Worm (Caenorhabditis elegans) whole organism, L4 larva: ENCODE measurements around the gene dmd-5.
A peak's percentile ranks its signal among the peaks of the same experiment; 100 is the strongest.

Source experiments
- F37D6.2 ChIP-seq: sonication (generic microtip); optimal IDR thresholded peaks from 2 replicates; lab custom pipeline; 2016; ENCODE audit warnings: mild to moderate bottlenecking, missing genetic modification characterization, missing compliant biosample characterization
- Y105C5A.15 ChIP-seq: fragments of 200-800 bp; sonication (Bioruptor generic); IDR thresholded peaks from 2 replicates; pipeline ENCODE4 v1.3.6; 2022; ENCODE audit warnings: missing genetic modification characterization, missing compliant biosample characterization
- aha-1 ChIP-seq: fragments of 150-350 bp; peaks from one replicate; lab custom pipeline; 2014; ENCODE audit warnings: missing biosample characterization, missing genetic modification characterization
- ceh-28 ChIP-seq: fragments of 150-350 bp; optimal IDR thresholded peaks from 2 replicates; lab custom pipeline; 2014; ENCODE audit warnings: missing biosample characterization, missing genetic modification reagents, missing genetic modification characterization
- ceh-32 ChIP-seq: sonication (generic microtip); optimal IDR thresholded peaks from 2 replicates; lab custom pipeline; 2016; ENCODE audit warnings: mild to moderate bottlenecking, missing genetic modification characterization, missing compliant biosample characterization; ENCODE audit not compliant: poor library complexity
- ceh-82 ChIP-seq: sonication (generic microtip); optimal IDR thresholded peaks from 2 replicates; lab custom pipeline; 2017; ENCODE audit warnings: missing biosample characterization, missing genetic modification characterization
- ces-1 ChIP-seq: fragments of 150-350 bp; sonication (generic microtip); optimal IDR thresholded peaks from 4 replicates; lab custom pipeline; 2014; ENCODE audit warnings: missing biosample characterization, missing genetic modification reagents, missing genetic modification characterization
- ctbp-1 ChIP-seq: fragments of 200-800 bp; sonication (Bioruptor generic); IDR thresholded peaks from 2 replicates; pipeline ENCODE4 v1.3.6; 2022; ENCODE audit warnings: missing genetic modification reagents, missing genetic modification characterization, missing compliant biosample characterization
- daf-16 ChIP-seq, 3 experiments: sonication (generic microtip); optimal IDR thresholded peaks; 2 replicates each; lab custom pipeline; 2016 to 2017; ENCODE audit warnings: missing genetic modification characterization in 3 of 3, missing genetic modification reagents in 3 of 3, mild to moderate bottlenecking in 2 of 3, missing compliant biosample characterization in 2 of 3, missing biosample characterization in 1 of 3, moderate library complexity in 1 of 3
- daf-19 ChIP-seq: fragments of 200-800 bp; sonication (Bioruptor generic); conservative IDR thresholded peaks from 2 replicates; pipeline ENCODE4 v1.3.6; 2022; ENCODE audit warnings: missing genetic modification characterization, missing compliant biosample characterization
- dmd-6 ChIP-seq: fragments of 200-800 bp; sonication (Bioruptor generic); IDR thresholded peaks from 2 replicates; pipeline ENCODE4 v1.3.6; 2022; ENCODE audit warnings: missing genetic modification reagents, missing genetic modification characterization, missing compliant biosample characterization
- dmd-8 ChIP-seq: fragments of 200-800 bp; sonication (Bioruptor generic); IDR thresholded peaks from 2 replicates; pipeline ENCODE4 v1.3.6; 2022; ENCODE audit warnings: missing genetic modification characterization, missing compliant biosample characterization
- dpl-1 ChIP-seq: fragments of 150-350 bp; optimal IDR thresholded peaks from 2 replicates; lab custom pipeline; 2014; ENCODE audit warnings: missing biosample characterization, missing genetic modification reagents, missing genetic modification characterization
- duxl-1 ChIP-seq: sonication (generic microtip); optimal IDR thresholded peaks from 2 replicates; lab custom pipeline; 2016; ENCODE audit warnings: mild to moderate bottlenecking, missing genetic modification characterization, moderate library complexity, missing compliant biosample characterization; ENCODE audit not compliant: poor library complexity
- fkh-10 ChIP-seq: fragments of 150-350 bp; optimal IDR thresholded peaks from 2 replicates; lab custom pipeline; 2014; ENCODE audit warnings: missing biosample characterization, missing genetic modification reagents, missing genetic modification characterization
- hif-1 ChIP-seq, 2 experiments: sonication (generic microtip); optimal IDR thresholded peaks; 2 replicates each; lab custom pipeline; 2016 to 2017; ENCODE audit warnings: missing compliant biosample characterization in 2 of 2, missing genetic modification characterization in 2 of 2, missing genetic modification reagents in 2 of 2, missing genotype in 2 of 2, mild to moderate bottlenecking in 1 of 2
- hlh-30 ChIP-seq: sonication (generic microtip); optimal IDR thresholded peaks from 2 replicates; lab custom pipeline; 2017; ENCODE audit warnings: antibody characterized with exemption, mild to moderate bottlenecking, missing genetic modification characterization, missing compliant biosample characterization; ENCODE audit not compliant: insufficient read depth
- lin-29 ChIP-seq: fragments of 200-800 bp; sonication (Bioruptor generic); IDR thresholded peaks from 2 replicates; pipeline ENCODE4 v1.3.6; 2022; ENCODE audit warnings: missing genetic modification reagents, missing genetic modification characterization, missing compliant biosample characterization
- lir-3 ChIP-seq: sonication (generic microtip); optimal IDR thresholded peaks from 2 replicates; lab custom pipeline; 2016; ENCODE audit warnings: mild to moderate bottlenecking, missing genetic modification characterization, missing compliant biosample characterization
- madf-9 ChIP-seq: fragments of 200-800 bp; sonication (Bioruptor generic); conservative IDR thresholded peaks from 2 replicates; pipeline ENCODE4 v1.3.6; 2022; ENCODE audit warnings: missing genetic modification reagents, missing genetic modification characterization, missing compliant biosample characterization
- mdl-1 ChIP-seq, 2 experiments: fragments of 150-350 bp in 1 of 2; sonication (generic microtip) in 1 of 2; optimal IDR thresholded peaks; 2 replicates each; lab custom pipeline; 2014 to 2017; ENCODE audit warnings: missing biosample characterization in 2 of 2, missing genetic modification characterization in 2 of 2
- mdt-29 ChIP-seq: fragments of 200-800 bp; sonication (Bioruptor generic); IDR thresholded peaks from 2 replicates; pipeline ENCODE4 v1.3.6; 2022; ENCODE audit warnings: missing genetic modification reagents, missing genetic modification characterization, missing compliant biosample characterization
- mep-1 ChIP-seq: fragments of 150-350 bp; sonication (generic microtip); optimal IDR thresholded peaks from 3 replicates; lab custom pipeline; 2014; ENCODE audit warnings: missing biosample characterization, missing genetic modification characterization
- mes-2 ChIP-seq: sonication (generic microtip); optimal IDR thresholded peaks from 2 replicates; lab custom pipeline; 2016; ENCODE audit warnings: missing genotype, mild to moderate bottlenecking, missing genetic modification characterization, missing compliant biosample characterization; ENCODE audit not compliant: poor library complexity, severe bottlenecking
- mxl-2 ChIP-seq: fragments of 200-800 bp; sonication (Bioruptor generic); conservative IDR thresholded peaks from 2 replicates; pipeline ENCODE4 v1.3.6; 2022; ENCODE audit warnings: missing genetic modification reagents, missing genetic modification characterization, missing compliant biosample characterization
- nhr-111 ChIP-seq: fragments of 200-800 bp; sonication (Bioruptor generic); optimal IDR thresholded peaks from 2 replicates; lab custom pipeline; 2018; ENCODE audit warnings: mild to moderate bottlenecking, missing genetic modification characterization, missing compliant biosample characterization
- pha-4 ChIP-seq, 2 experiments: fragments of 150-350 bp in 1 of 2; fragments of 200-800 bp in 1 of 2; sonication (Bioruptor generic) in 1 of 2; IDR thresholded peaks in 1 of 2; optimal IDR thresholded peaks in 1 of 2; 2 replicates each; pipeline versions ENCODE4 v1.3.6 to Lab custom; 2014 to 2022; ENCODE audit warnings: missing genetic modification characterization in 2 of 2, missing genetic modification reagents in 2 of 2, missing biosample characterization in 1 of 2, missing compliant biosample characterization in 1 of 2
- rbr-2 ChIP-seq: sonication (generic microtip); optimal IDR thresholded peaks from 2 replicates; lab custom pipeline; 2016; ENCODE audit warnings: missing genotype, missing genetic modification characterization, missing compliant biosample characterization
- sdz-12 ChIP-seq: fragments of 200-800 bp; sonication (Bioruptor generic); optimal IDR thresholded peaks from 2 replicates; lab custom pipeline; 2018; ENCODE audit warnings: mild to moderate bottlenecking, missing genetic modification characterization, missing compliant biosample characterization
- spr-3 ChIP-seq: fragments of 200-800 bp; sonication (Bioruptor generic); optimal IDR thresholded peaks from 2 replicates; lab custom pipeline; 2018; ENCODE audit warnings: mild to moderate bottlenecking, missing genetic modification characterization, missing compliant biosample characterization
- unc-62 ChIP-seq, 3 experiments: fragments of 150-350 bp in 1 of 3; sonication (generic microtip); optimal IDR thresholded peaks in 2 of 3; peaks in 1 of 3; 1 replicate in 1 of 3; 2 replicates in 2 of 3; lab custom pipeline; 2014 to 2017; ENCODE audit warnings: missing biosample characterization in 3 of 3, missing genetic modification characterization in 3 of 3, missing genetic modification reagents in 3 of 3, missing genotype in 1 of 3
- vab-7 ChIP-seq: fragments of 200-800 bp; sonication (Bioruptor generic); IDR thresholded peaks from 2 replicates; pipeline ENCODE4 v1.3.6; 2022; ENCODE audit warnings: missing genetic modification reagents, missing genetic modification characterization, missing compliant biosample characterization
- ztf-11 ChIP-seq: fragments of 150-350 bp; optimal IDR thresholded peaks from 2 replicates; lab custom pipeline; 2014; ENCODE audit warnings: missing biosample characterization, missing genetic modification characterization
- ztf-7 ChIP-seq: fragments of 150-350 bp; optimal IDR thresholded peaks from 2 replicates; lab custom pipeline; 2014; ENCODE audit warnings: missing biosample characterization, missing genetic modification characterization

Gene dmd-5

DNA sequence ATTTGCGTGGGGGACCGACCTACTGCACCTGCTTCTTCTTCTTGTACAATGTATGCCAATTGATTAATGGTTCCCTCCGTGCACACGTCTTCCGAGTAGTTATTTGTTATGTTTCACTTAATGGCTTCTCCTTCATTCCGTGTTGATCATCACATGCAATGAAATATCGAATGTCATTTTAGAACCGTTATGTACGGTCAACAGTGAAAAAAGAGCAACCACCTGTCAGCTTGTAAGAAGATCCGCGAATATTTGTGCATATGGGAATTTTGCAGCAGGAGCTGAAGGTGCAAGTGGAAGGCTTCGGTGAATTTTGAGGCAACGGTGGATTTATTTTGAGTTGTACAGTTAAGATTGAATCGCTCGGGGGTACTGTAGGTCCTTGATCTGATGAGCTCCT lies 37.4 kb downstream of the dmd-5 start:
- TF ChIP-seq spr-3 (no peak), ztf-11 (tag; lab: Kevin White, UChicago) (no peak), nhr-111 (no peak), unc-62 (GFP tag; optimal IDR thresholded peaks at IDR 0.05 in 1 of 2; lab: Kevin White, UChicago) (peak in 1 of 2 experiments; percentile 97), unc-62 (tag; optimal IDR thresholded peaks at IDR 0.05; lab: Kevin White, UChicago) (no peak), ceh-32 (tag; lab: Kevin White, UChicago) (no peak), ctbp-1 (GFP tag; lab: Robert Waterston, UW) (no peak)
- TF ChIP-seq, all 104 proteins: peak for 1

- peak in 1 of 2 experiments; percentile 1 for TF ChIP-seq unc-62 (GFP tag; optimal IDR thresholded peaks at IDR 0.05 in 1 of 2; lab: Kevin White, UChicago)
- TF ChIP-seq unc-62 (tag; optimal IDR thresholded peaks at IDR 0.05; lab: Kevin White, UChicago) = no peak
- TF ChIP-seq daf-16 (GFP tag; optimal IDR thresholded peaks at IDR 0.05; lab: Kevin White, UChicago) = no peak
- TF ChIP-seq daf-16 (tag; optimal IDR thresholded peaks at IDR 0.05; lab: Kevin White, UChicago) = no peak
Observed at ce11 chrII:5735744-5736143, 38.3 kb downstream of the dmd-5 start.

DNA sequence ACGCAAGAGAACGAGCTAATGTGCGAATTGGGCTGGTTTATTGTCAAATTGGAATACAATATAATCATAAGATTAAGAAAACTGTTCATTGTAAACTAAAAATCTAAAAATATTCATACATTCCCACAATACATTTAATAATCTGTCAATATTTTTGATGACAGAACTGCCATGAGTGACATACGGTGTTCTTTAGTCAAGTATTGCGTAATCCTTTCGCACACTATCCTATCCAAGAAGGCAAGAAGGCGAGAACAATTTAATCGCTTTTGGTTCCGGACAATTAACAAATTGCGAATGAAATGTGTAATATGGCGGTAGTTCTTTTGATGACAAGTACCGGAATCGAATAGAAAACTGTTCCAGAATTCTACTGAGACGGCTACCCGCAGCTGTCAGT lies 39.1 kb downstream of the dmd-5 start:
- no peak for TF ChIP-seq mes-2 (tag; lab: Kevin White, UChicago)
- TF ChIP-seq pha-4 (GFP tag; IDR thresholded peaks at IDR 0.05; lab: Robert Waterston, UW) = no peak
- no peak for TF ChIP-seq pha-4 (tag; optimal IDR thresholded peaks at IDR 0.05; lab: Kevin White, UChicago)
- TF ChIP-seq, all 104 proteins: peak for 0

DNA sequence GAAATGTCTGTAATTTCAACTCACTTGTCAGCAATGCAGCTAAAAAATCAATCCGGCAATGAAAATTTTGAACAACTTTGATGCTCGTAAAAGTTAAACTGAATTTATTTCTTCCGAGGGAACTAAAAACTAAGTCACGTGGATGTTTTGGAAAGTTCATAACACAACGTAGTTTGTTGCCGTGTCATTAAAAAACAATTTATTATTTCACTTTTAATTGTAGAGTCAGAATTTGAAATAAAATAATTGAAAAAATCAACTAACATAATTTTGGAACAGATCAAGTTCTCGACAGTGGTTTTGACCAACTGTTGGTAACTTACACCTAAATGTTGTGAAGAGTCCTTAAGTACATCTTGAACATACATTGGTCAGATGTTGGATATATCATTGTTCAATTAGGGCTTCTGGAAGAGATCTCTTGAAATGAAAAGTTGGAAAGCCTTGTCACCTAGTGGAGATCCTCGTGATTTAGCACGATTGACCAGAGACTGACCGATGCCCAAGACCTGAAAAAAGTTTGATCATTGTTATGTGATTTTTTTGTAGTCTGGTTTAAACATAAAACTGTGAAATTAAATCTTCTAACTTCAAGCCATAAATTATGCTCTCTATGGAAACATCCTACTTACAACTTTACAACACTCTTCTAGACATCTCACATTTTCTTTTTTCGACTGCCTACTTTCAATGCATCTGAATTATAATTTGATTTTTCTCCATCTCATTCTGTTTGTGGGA lies 43.5 kb downstream of the dmd-5 start, which contains the start of the genes C18A3.7 and C18A3.11:
Gene C18A3.7, minus strand, starts transcription at position 101 of the 741 bp plus-strand sequence.
Gene C18A3.11, plus strand, starts transcription at position 691 of the 741 bp plus-strand sequence.
- TF ChIP-seq lin-29 (GFP tag; lab: Robert Waterston, UW) (no peak), rbr-2 (tag; lab: Kevin White, UChicago) (no peak), sdz-12 (GFP tag; lab: Kevin White, UChicago) (no peak), dmd-8 (no peak), ces-1 (GFP tag; lab: Kevin White, UChicago) (no peak), dmd-6 (GFP tag; lab: Robert Waterston, UW) (no peak), madf-9 (GFP tag; lab: Robert Waterston, UW) (no peak), spr-3 (no peak), pha-4 (GFP tag; IDR thresholded peaks at IDR 0.05; lab: Robert Waterston, UW) (no peak), pha-4 (tag; optimal IDR thresholded peaks at IDR 0.05; lab: Kevin White, UChicago) (no peak)

DNA sequence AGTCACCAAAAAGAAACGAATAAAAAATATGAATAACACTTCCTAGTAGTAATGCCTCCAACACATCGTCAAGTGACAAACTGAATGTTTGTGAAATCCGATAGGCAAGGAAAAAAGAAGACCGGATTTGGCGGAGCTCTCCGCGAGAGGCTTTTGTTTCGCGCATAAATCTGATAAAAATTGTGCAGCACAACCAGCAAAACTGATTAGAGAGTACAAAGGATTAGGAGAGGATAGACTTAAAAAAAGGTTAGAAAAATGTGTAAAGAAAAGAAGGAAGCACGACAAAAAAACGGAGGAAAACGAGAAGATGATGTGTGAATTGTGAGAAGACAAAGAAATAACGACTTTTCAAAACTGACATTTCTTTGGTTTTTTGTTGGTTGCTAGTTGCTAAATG lies 46.3 kb downstream of the dmd-5 start, which contains the start of gene rab-3:
Gene rab-3, minus strand, starts transcription at position 147 of the 400 bp plus-strand sequence.
- TF ChIP-seq lir-3 (tag; lab: Kevin White, UChicago) (no peak), mdt-29 (no peak), mxl-2 (GFP tag; lab: Robert Waterston, UW) (no peak), fkh-10 (GFP tag; lab: Kevin White, UChicago) (peak; percentile 10), Y105C5A.15 (GFP tag; lab: Robert Waterston, UW) (no peak), mdl-1 (tag; optimal IDR thresholded peaks at IDR 0.05; lab: Kevin White, UChicago) (no peak), ceh-32 (tag; lab: Kevin White, UChicago) (no peak), ctbp-1 (GFP tag; lab: Robert Waterston, UW) (0 out of 2 replicates have a peak, but pooled peaks have one; percentile 14), hlh-30 (tag; lab: Kevin White, UChicago) (no peak), ceh-82 (tag; lab: Kevin White, UChicago) (no peak), dmd-6 (GFP tag; lab: Robert Waterston, UW) (no peak), unc-62 (GFP tag; optimal IDR thresholded peaks at IDR 0.05 in 1 of 2; lab: Kevin White, UChicago) (peak in 1 of 2 experiments; percentile 35), unc-62 (tag; optimal IDR thresholded peaks at IDR 0.05; lab: Kevin White, UChicago) (no peak), lin-29 (GFP tag; lab: Robert Waterston, UW) (no peak)

ce11 chrII:5725094-5725493 lies 48.9 kb downstream of the dmd-5 start:
- TF ChIP-seq duxl-1 (tag; lab: Kevin White, UChicago) (no peak), lir-3 (tag; lab: Kevin White, UChicago) (no peak), F37D6.2 (peak; percentile 61), ztf-7 (no peak), rbr-2 (tag; lab: Kevin White, UChicago) (peak; percentile 84), dpl-1 (GFP tag; lab: Kevin White, UChicago) (peak; percentile 15), daf-19 (GFP tag; lab: Robert Waterston, UW) (peak; percentile 56; the same call in 1 of the 2 replicates), madf-9 (GFP tag; lab: Robert Waterston, UW) (no peak), hif-1 (tag; optimal IDR thresholded peaks at IDR 0.05; lab: Kevin White, UChicago) (peak in 1 of 2 experiments; percentile 37), dmd-6 (GFP tag; lab: Robert Waterston, UW) (peak; percentile 21; the same call in 1 of the 2 replicates), mep-1 (tag; lab: Kevin White, UChicago) (peak; percentile 86), ceh-28 (peak; percentile 61), ces-1 (GFP tag; lab: Kevin White, UChicago) (peak; percentile 67), vab-7 (GFP tag; lab: Robert Waterston, UW) (peak; percentile 35; the same call in 1 of the 2 replicates), aha-1 (tag; lab: Kevin White, UChicago) (peak; percentile 75)
